Fruit fly (Drosophila melanogaster) whole organism, embryonic: ENCODE measurements around the gene slmo.

Experiments used
- B-H2 ChIP-seq: fragments of 200-800 bp; sonication (Bioruptor generic); optimal IDR thresholded peaks from 2 replicates; lab custom pipeline; 2018; ENCODE audit warnings: missing biosample characterization, mild to moderate bottlenecking, missing genetic modification characterization
- CG11085 ChIP-seq: fragments of 200-800 bp; sonication (Bioruptor generic); IDR thresholded peaks from 2 replicates; pipeline ENCODE4 v1.3.6; 2022; ENCODE audit warnings: missing biosample characterization, missing genetic modification characterization
- CG12391 ChIP-seq: fragments of 200-800 bp; sonication (Bioruptor generic); optimal IDR thresholded peaks from 3 replicates; lab custom pipeline; 2018; ENCODE audit warnings: missing biosample characterization, mild to moderate bottlenecking, missing genetic modification characterization, moderate library complexity
- CG14667 ChIP-seq: fragments of 200-800 bp; sonication (Bioruptor generic); IDR thresholded peaks from 2 replicates; pipeline ENCODE4 v1.3.6; 2022; ENCODE audit warnings: missing biosample characterization, missing genetic modification characterization
- CG16779 ChIP-seq: fragments of 200-800 bp; sonication (Bioruptor generic); IDR thresholded peaks from 2 replicates; pipeline ENCODE4 v1.3.6; 2022; ENCODE audit warnings: missing biosample characterization, missing genetic modification characterization
- CG17568 ChIP-seq: fragments of 200-800 bp; sonication (Bioruptor generic); optimal IDR thresholded peaks from 2 replicates; lab custom pipeline; 2018; ENCODE audit warnings: missing biosample characterization, mild to moderate bottlenecking, missing genetic modification characterization, moderate library complexity
- CG17829 ChIP-seq: fragments of 200-800 bp; optimal IDR thresholded peaks from 2 replicates; lab custom pipeline; 2019; ENCODE audit warnings: missing biosample characterization, mild to moderate bottlenecking, missing genetic modification characterization, moderate library complexity
- CG18262 ChIP-seq: fragments of 200-800 bp; optimal IDR thresholded peaks from 3 replicates; lab custom pipeline; 2019; ENCODE audit warnings: missing biosample characterization, mild to moderate bottlenecking, missing genetic modification characterization, moderate library complexity
- CG2129 ChIP-seq: fragments of 200-800 bp; sonication (Bioruptor generic); IDR thresholded peaks from 2 replicates; pipeline ENCODE4 v1.3.6; 2022; ENCODE audit warnings: missing biosample characterization, missing genetic modification characterization; ENCODE audit not compliant: partially characterized antibody
- CG32767 ChIP-seq: fragments of 200-800 bp; sonication (Bioruptor generic); IDR thresholded peaks from 2 replicates; pipeline ENCODE4 v1.3.6; 2022; ENCODE audit warnings: missing biosample characterization, missing genetic modification characterization
- CG4360 ChIP-seq: fragments of 200-800 bp; sonication (Bioruptor generic); IDR thresholded peaks from 2 replicates; pipeline ENCODE4 v1.3.6; 2022; ENCODE audit warnings: missing biosample characterization, missing genetic modification characterization
- CG4854 ChIP-seq: fragments of 200-800 bp; sonication (Bioruptor generic); optimal IDR thresholded peaks from 2 replicates; lab custom pipeline; 2016; ENCODE audit warnings: missing biosample characterization, missing genetic modification characterization, inconsistent platforms
- CG6175 ChIP-seq: fragments of 200-800 bp; sonication (Bioruptor generic); IDR thresholded peaks from 3 replicates; pipeline ENCODE4 v1.3.6; 2022; ENCODE audit warnings: missing biosample characterization, missing genetic modification characterization
- CG6791 ChIP-seq: fragments of 200-800 bp; sonication (Bioruptor generic); IDR thresholded peaks from 3 replicates; pipeline ENCODE4 v1.3.6; 2022; ENCODE audit warnings: missing biosample characterization, missing genetic modification characterization; ENCODE audit not compliant: partially characterized antibody
- CG8359 ChIP-seq: fragments of 200-800 bp; sonication (Bioruptor generic); optimal IDR thresholded peaks from 2 replicates; lab custom pipeline; 2017; ENCODE audit warnings: missing biosample characterization, mild to moderate bottlenecking, missing genetic modification characterization, borderline replicate concordance
- CHES-1-like ChIP-seq: fragments of 200-800 bp; sonication (Bioruptor generic); optimal IDR thresholded peaks from 2 replicates; lab custom pipeline; 2016; ENCODE audit warnings: missing biosample characterization, missing genetic modification characterization
- E2f2 ChIP-seq: fragments of 200-800 bp; sonication (Bioruptor generic); IDR thresholded peaks from 2 replicates; pipeline ENCODE4 v1.3.6; 2022; ENCODE audit warnings: missing biosample characterization, missing genetic modification characterization
- Ets65A ChIP-seq: fragments of 200-800 bp; sonication (Bioruptor generic); peaks from one replicate; lab custom pipeline; 2016; ENCODE audit warnings: missing biosample characterization, missing genetic modification characterization
- Gug ChIP-seq: fragments of 200-800 bp; sonication (Bioruptor generic); IDR thresholded peaks from 4 replicates; pipeline ENCODE4 v1.3.6; 2022; ENCODE audit warnings: missing biosample characterization, missing genetic modification characterization
- HLH3B ChIP-seq: fragments of 200-800 bp; sonication (Bioruptor generic); IDR thresholded peaks from 2 replicates; pipeline ENCODE4 v1.3.6; 2022; ENCODE audit warnings: missing biosample characterization, missing genetic modification characterization
- Hr3 ChIP-seq: fragments of 200-800 bp; sonication (Bioruptor generic); optimal IDR thresholded peaks from 3 replicates; lab custom pipeline; 2016; ENCODE audit warnings: missing biosample characterization, missing genetic modification characterization
- Max ChIP-seq: fragments of 200-800 bp; sonication (Bioruptor generic); optimal IDR thresholded peaks from 2 replicates; lab custom pipeline; 2016; ENCODE audit warnings: missing biosample characterization, mild to moderate bottlenecking, missing genetic modification characterization
- NFAT ChIP-seq: fragments of 200-800 bp; sonication (Bioruptor generic); IDR thresholded peaks from 2 replicates; pipeline ENCODE4 v1.3.6; 2022; ENCODE audit warnings: missing biosample characterization, missing genetic modification characterization
- PHDP ChIP-seq: fragments of 200-800 bp; sonication (Bioruptor generic); optimal IDR thresholded peaks from 3 replicates; lab custom pipeline; 2018; ENCODE audit warnings: missing biosample characterization, mild to moderate bottlenecking, missing genetic modification characterization, moderate library complexity
- Spps ChIP-seq: fragments of 200-800 bp; sonication (Bioruptor generic); optimal IDR thresholded peaks from 2 replicates; lab custom pipeline; 2018; ENCODE audit warnings: missing biosample characterization, mild to moderate bottlenecking, missing genetic modification characterization
- TFAM ChIP-seq: fragments of 200-800 bp; sonication (Bioruptor generic); optimal IDR thresholded peaks from 2 replicates; lab custom pipeline; 2017; ENCODE audit warnings: missing biosample characterization, missing genetic modification characterization, inconsistent platforms
- ac ChIP-seq: fragments of 200-800 bp; sonication (Bioruptor generic); optimal IDR thresholded peaks from 3 replicates; lab custom pipeline; 2017; ENCODE audit warnings: missing biosample characterization, mild to moderate bottlenecking, missing genetic modification characterization
- ase ChIP-seq: fragments of 200-800 bp; sonication (Bioruptor generic); IDR thresholded peaks from 3 replicates; pipeline ENCODE4 v1.3.6; 2022; ENCODE audit warnings: missing biosample characterization, missing genetic modification characterization
- ash1 ChIP-seq: fragments of 200-800 bp; sonication (Bioruptor generic); optimal IDR thresholded peaks from 2 replicates; lab custom pipeline; 2018; ENCODE audit warnings: missing biosample characterization, mild to moderate bottlenecking, missing genetic modification characterization
- bab2 ChIP-seq: fragments of 200-800 bp; sonication (Bioruptor generic); optimal IDR thresholded peaks from 2 replicates; lab custom pipeline; 2016; ENCODE audit warnings: missing biosample characterization, missing genetic modification characterization
- cato ChIP-seq: fragments of 200-800 bp; sonication (Bioruptor generic); optimal IDR thresholded peaks from 2 replicates; lab custom pipeline; 2016; ENCODE audit warnings: missing biosample characterization, missing genetic modification characterization, borderline replicate concordance
- caup ChIP-seq: fragments of 200-800 bp; sonication (Bioruptor generic); optimal IDR thresholded peaks from 3 replicates; lab custom pipeline; 2017; ENCODE audit warnings: missing biosample characterization, mild to moderate bottlenecking, missing genetic modification characterization, moderate library complexity; ENCODE audit not compliant: severe bottlenecking
- crol ChIP-seq: fragments of 200-800 bp; sonication (Bioruptor generic); IDR thresholded peaks from 2 replicates; pipeline ENCODE4 v1.3.6; 2022; ENCODE audit warnings: missing biosample characterization, missing genetic modification characterization
- cwo ChIP-seq: fragments of 200-800 bp; sonication (Bioruptor generic); optimal IDR thresholded peaks from 3 replicates; lab custom pipeline; 2017; ENCODE audit warnings: missing biosample characterization, missing genetic modification characterization, mild to moderate bottlenecking, moderate library complexity, missing genetic modification reagents
- da ChIP-seq: fragments of 200-800 bp; sonication (Bioruptor generic); optimal IDR thresholded peaks from 2 replicates; lab custom pipeline; 2016; ENCODE audit warnings: missing biosample characterization, missing genetic modification characterization
- disco-r ChIP-seq: fragments of 200-800 bp; sonication (Bioruptor generic); optimal IDR thresholded peaks from 2 replicates; lab custom pipeline; 2016; ENCODE audit warnings: missing biosample characterization, missing genetic modification characterization
- dmrt99B ChIP-seq: fragments of 200-800 bp; sonication (Bioruptor generic); optimal IDR thresholded peaks from 2 replicates; lab custom pipeline; 2018; ENCODE audit warnings: missing biosample characterization, mild to moderate bottlenecking, missing genetic modification characterization, moderate library complexity
- dysf ChIP-seq: fragments of 200-800 bp; sonication (Bioruptor generic); IDR thresholded peaks from 3 replicates; pipeline ENCODE4 v1.3.6; 2022; ENCODE audit warnings: missing biosample characterization, missing genetic modification characterization
- eve ChIP-seq, 2 experiments: fragments of >200 bp; optimal IDR thresholded peaks; 2 replicates each; lab custom pipeline; 2017; ENCODE audit warnings: missing biosample characterization in 2 of 2, missing genetic modification characterization in 2 of 2
- fd64A ChIP-seq: fragments of 200-800 bp; sonication (Bioruptor generic); optimal IDR thresholded peaks from 3 replicates; lab custom pipeline; 2018; ENCODE audit warnings: missing biosample characterization, mild to moderate bottlenecking, missing genetic modification characterization
- her ChIP-seq: fragments of 200-800 bp; sonication (Bioruptor generic); optimal IDR thresholded peaks from 2 replicates; lab custom pipeline; 2016; ENCODE audit warnings: missing biosample characterization, missing genetic modification characterization
- ken ChIP-seq: fragments of 200-800 bp; sonication (Bioruptor generic); IDR thresholded peaks from 3 replicates; pipeline ENCODE4 v1.3.6; 2022; ENCODE audit warnings: missing biosample characterization, missing genetic modification characterization
- lmd ChIP-seq: fragments of 200-800 bp; sonication (Bioruptor generic); IDR thresholded peaks from 2 replicates; pipeline ENCODE4 v1.3.6; 2022; ENCODE audit warnings: missing biosample characterization, missing genetic modification characterization
- luna ChIP-seq: fragments of 200-800 bp; sonication (Bioruptor generic); optimal IDR thresholded peaks from 2 replicates; lab custom pipeline; 2016; ENCODE audit warnings: missing biosample characterization, missing genetic modification characterization
- nau ChIP-seq: fragments of 200-800 bp; sonication (Bioruptor generic); optimal IDR thresholded peaks from 3 replicates; lab custom pipeline; 2017; ENCODE audit warnings: missing biosample characterization, mild to moderate bottlenecking, missing genetic modification characterization, missing genetic modification reagents
- pb ChIP-seq: fragments of 200-800 bp; sonication (Bioruptor generic); optimal IDR thresholded peaks from 3 replicates; lab custom pipeline; 2016; ENCODE audit warnings: missing biosample characterization, missing genetic modification characterization
- phol ChIP-seq: fragments of 200-800 bp; sonication (Bioruptor generic); optimal IDR thresholded peaks from 3 replicates; lab custom pipeline; 2018; ENCODE audit warnings: missing biosample characterization, mild to moderate bottlenecking, missing genetic modification characterization, moderate library complexity
- scrt ChIP-seq: fragments of 200-800 bp; sonication (Bioruptor generic); optimal IDR thresholded peaks from 2 replicates; lab custom pipeline; 2018; ENCODE audit warnings: missing biosample characterization, mild to moderate bottlenecking, missing genetic modification characterization, moderate library complexity
- slbo ChIP-seq: fragments of 200-800 bp; sonication (Bioruptor generic); IDR thresholded peaks from 2 replicates; pipeline ENCODE4 v1.3.6; 2022; ENCODE audit warnings: missing biosample characterization, missing genetic modification characterization
- unpg ChIP-seq: fragments of 200-800 bp; sonication (Bioruptor generic); optimal IDR thresholded peaks from 3 replicates; lab custom pipeline; 2018; ENCODE audit warnings: missing biosample characterization, mild to moderate bottlenecking, missing genetic modification characterization, moderate library complexity
- z ChIP-seq: fragments of 200-800 bp; sonication (Bioruptor generic); IDR thresholded peaks from 3 replicates; pipeline ENCODE4 v1.3.6; 2022; ENCODE audit warnings: missing biosample characterization, missing genetic modification characterization

Gene slmo

dm6 chr2L:6065823-6066222 is 17.3 kb upstream of the slmo start, which contains the start of the genes Fbw5 and CG9147 (continued):
- peak; percentile 100 for TF ChIP-seq PHDP (tag; lab: Kevin White, UChicago)
- peak; percentile 97 for TF ChIP-seq ash1 (GFP tag; lab: Kevin White, UChicago)
- TF ChIP-seq CG17568 (GFP tag; lab: Kevin White, UChicago): peak; percentile 100
- TF ChIP-seq CG17829 (tag; lab: Kevin White, UChicago): peak; percentile 99
- peak; percentile 95 for TF ChIP-seq E2f2 (GFP tag; lab: Robert Waterston, UW)
- TF ChIP-seq CG4360 (GFP tag; lab: Robert Waterston, UW): peak; percentile 93
- peak; percentile 93 for TF ChIP-seq TFAM (GFP tag; lab: Kevin White, UChicago)
- peak; percentile 100 for TF ChIP-seq lmd (GFP tag; lab: Robert Waterston, UW)
- peak; percentile 100 for TF ChIP-seq CG32767 (GFP tag; lab: Robert Waterston, UW)
- peak; percentile 99 for TF ChIP-seq pb (GFP tag; lab: Kevin White, UChicago)
- peak; percentile 90 for TF ChIP-seq CG8359
- peak; percentile 99 for TF ChIP-seq da (GFP tag; lab: Kevin White, UChicago)
- TF ChIP-seq CG11085 (GFP tag; lab: Robert Waterston, UW): peak; percentile 98
- peak; percentile 98 for TF ChIP-seq phol (tag; lab: Kevin White, UChicago)
- TF ChIP-seq disco-r (GFP tag; lab: Kevin White, UChicago): peak; percentile 99
- peak; percentile 97 for TF ChIP-seq cwo
- peak; percentile 97 for TF ChIP-seq fd64A
- peak; percentile 100 for TF ChIP-seq CG12391 (tag; lab: Kevin White, UChicago)
- TF ChIP-seq HLH3B (GFP tag; lab: Robert Waterston, UW): peak; percentile 100
- TF ChIP-seq cato (GFP tag; lab: Kevin White, UChicago): peak; percentile 99
- TF ChIP-seq CG16779: peak; percentile 98
- peak; percentile 98 for TF ChIP-seq CG14667
- TF ChIP-seq scrt: peak; percentile 97
- TF ChIP-seq her (GFP tag; lab: Kevin White, UChicago): peak; percentile 98
- TF ChIP-seq Hr3 (GFP tag; lab: Kevin White, UChicago): peak; percentile 100
- peak; percentile 63; the same call in 1 of the 3 replicates for TF ChIP-seq CG6791
- no peak for TF ChIP-seq CG2129 (GFP tag; lab: Robert Waterston, UW)
- TF ChIP-seq B-H2 (GFP tag; lab: Kevin White, UChicago): peak; percentile 95
- TF ChIP-seq luna (GFP tag; lab: Kevin White, UChicago): peak; percentile 99
- TF ChIP-seq CHES-1-like (GFP tag; lab: Kevin White, UChicago): peak; percentile 99
- TF ChIP-seq nau (GFP tag; lab: Kevin White, UChicago): no peak
- TF ChIP-seq dmrt99B: peak; percentile 100
- peak; percentile 100 for TF ChIP-seq dysf (GFP tag; lab: Robert Waterston, UW)
- peak in 1 of 2 experiments; percentile 70 for TF ChIP-seq eve (GFP tag; optimal IDR thresholded peaks at IDR 0.05; lab: Kevin White, UChicago)
- TF ChIP-seq CG18262 (tag; lab: Kevin White, UChicago): peak; percentile 99
- peak; percentile 89 for TF ChIP-seq crol (GFP tag; lab: Robert Waterston, UW)
- peak; percentile 100 for TF ChIP-seq Max (GFP tag; lab: Kevin White, UChicago)
- TF ChIP-seq caup: peak; percentile 99
- peak; percentile 100 for TF ChIP-seq bab2
- TF ChIP-seq ase (GFP tag; lab: Robert Waterston, UW): peak; percentile 99
- TF ChIP-seq z (GFP tag; lab: Robert Waterston, UW): peak; percentile 86
- TF ChIP-seq slbo (GFP tag; lab: Robert Waterston, UW): peak; percentile 100
- peak; percentile 99 for TF ChIP-seq Gug (GFP tag; lab: Robert Waterston, UW)
- TF ChIP-seq Spps (tag; lab: Kevin White, UChicago): peak; percentile 98
- TF ChIP-seq unpg (GFP tag; lab: Kevin White, UChicago): peak; percentile 100
- TF ChIP-seq NFAT (GFP tag; lab: Robert Waterston, UW): peak; percentile 99
- peak; percentile 98 for TF ChIP-seq CG6175
- TF ChIP-seq Ets65A (GFP tag; lab: Kevin White, UChicago): peak; percentile 100
- TF ChIP-seq ac (GFP tag; lab: Kevin White, UChicago): peak; percentile 98
- peak; percentile 100 for TF ChIP-seq ken
- TF ChIP-seq CG4854 (GFP tag; lab: Kevin White, UChicago): peak; percentile 100
